Fruit fly (Drosophila melanogaster) whole organism, embryonic: ENCODE measurements around the gene CG15773.
A peak's percentile ranks its signal among the peaks of the same experiment; 100 is the strongest.

Experiments used
- CG14860 ChIP-seq: fragments of 200-800 bp; sonication (Bioruptor generic); IDR thresholded peaks from 3 replicates; pipeline ENCODE4 v1.3.6; 2022; ENCODE audit warnings: missing biosample characterization, missing genetic modification characterization; ENCODE audit not compliant: partially characterized antibody
- CG17385 ChIP-seq: fragments of 200-800 bp; sonication (Bioruptor generic); optimal IDR thresholded peaks from 3 replicates; lab custom pipeline; 2018; ENCODE audit warnings: missing biosample characterization, mild to moderate bottlenecking, missing genetic modification characterization
- CG18011 ChIP-seq: fragments of 200-800 bp; sonication (Bioruptor generic); optimal IDR thresholded peaks from 2 replicates; lab custom pipeline; 2017; ENCODE audit warnings: missing biosample characterization, missing genetic modification characterization, mild to moderate bottlenecking, moderate library complexity, missing genotype
- CG18619 ChIP-seq: fragments of 200-800 bp; sonication (Bioruptor generic); optimal IDR thresholded peaks from 3 replicates; lab custom pipeline; 2017; ENCODE audit warnings: missing biosample characterization, mild to moderate bottlenecking, missing genetic modification characterization
- CG33213 ChIP-seq: fragments of 200-800 bp; sonication (Bioruptor generic); optimal IDR thresholded peaks from 3 replicates; lab custom pipeline; 2016; ENCODE audit warnings: missing biosample characterization, missing genetic modification characterization
- CG5180 ChIP-seq: fragments of 200-800 bp; sonication (Bioruptor generic); optimal IDR thresholded peaks from 3 replicates; lab custom pipeline; 2017; ENCODE audit warnings: missing biosample characterization, missing genetic modification characterization, mild to moderate bottlenecking, moderate library complexity, missing genetic modification reagents
- CG8089 ChIP-seq: fragments of 200-800 bp; sonication (Bioruptor generic); optimal IDR thresholded peaks from 3 replicates; lab custom pipeline; 2016; ENCODE audit warnings: missing biosample characterization, missing genetic modification characterization
- CG8290 ChIP-seq, 3 experiments: fragments of 200-800 bp; sonication (Bioruptor generic); optimal IDR thresholded peaks; 2 replicates each; lab custom pipeline; 2016 to 2019; ENCODE audit warnings: missing biosample characterization in 3 of 3, missing genetic modification characterization in 3 of 3, mild to moderate bottlenecking in 2 of 3, moderate library complexity in 1 of 3
- CG9727 ChIP-seq: fragments of 200-800 bp; sonication (Bioruptor generic); optimal IDR thresholded peaks from 3 replicates; lab custom pipeline; 2017; ENCODE audit warnings: missing biosample characterization, mild to moderate bottlenecking, missing genetic modification characterization
- CHES-1-like ChIP-seq: fragments of 200-800 bp; sonication (Bioruptor generic); optimal IDR thresholded peaks from 2 replicates; lab custom pipeline; 2016; ENCODE audit warnings: missing biosample characterization, missing genetic modification characterization
- Chrac-16 ChIP-seq: fragments of 200-800 bp; sonication (Bioruptor generic); optimal IDR thresholded peaks from 3 replicates; lab custom pipeline; 2016; ENCODE audit warnings: missing biosample characterization, missing genetic modification characterization
- CoRest ChIP-seq: fragments of 200-800 bp; sonication (Bioruptor generic); optimal IDR thresholded peaks from 3 replicates; lab custom pipeline; 2018; ENCODE audit warnings: missing biosample characterization, mild to moderate bottlenecking, missing genetic modification characterization, moderate library complexity
- CrebB ChIP-seq: fragments of 200-800 bp; sonication (Bioruptor generic); optimal IDR thresholded peaks from 3 replicates; lab custom pipeline; 2018; ENCODE audit warnings: missing biosample characterization, mild to moderate bottlenecking, missing genetic modification characterization
- D ChIP-seq, 2 experiments: fragments of 200-800 bp in 1 of 2; fragments of >200 bp in 1 of 2; sonication (Bioruptor generic) in 1 of 2; optimal IDR thresholded peaks; 2 replicates in 1 of 2; 3 replicates in 1 of 2; lab custom pipeline; 2017; ENCODE audit warnings: mild to moderate bottlenecking in 1 of 2, missing biosample characterization in 1 of 2, missing genetic modification characterization in 1 of 2, missing genetic modification reagents in 1 of 2
- Dad ChIP-seq: fragments of 200-800 bp; sonication (Bioruptor generic); optimal IDR thresholded peaks from 3 replicates; lab custom pipeline; 2016; ENCODE audit warnings: missing biosample characterization, missing genetic modification characterization
- Dfd ChIP-seq, 2 experiments: fragments of >200 bp; optimal IDR thresholded peaks; 2 replicates each; lab custom pipeline; 2017; ENCODE audit warnings: missing biosample characterization in 2 of 2, missing genetic modification characterization in 2 of 2
- Dp ChIP-seq: fragments of 200-800 bp; sonication (Bioruptor generic); optimal IDR thresholded peaks from 2 replicates; lab custom pipeline; 2018; ENCODE audit warnings: missing biosample characterization, mild to moderate bottlenecking, missing genetic modification characterization, moderate library complexity
- ERR ChIP-seq: fragments of 200-800 bp; sonication (Bioruptor generic); optimal IDR thresholded peaks from 2 replicates; lab custom pipeline; 2016; ENCODE audit warnings: missing biosample characterization, missing genetic modification characterization
- HLH54F ChIP-seq: fragments of 200-800 bp; sonication (Bioruptor generic); optimal IDR thresholded peaks from 3 replicates; lab custom pipeline; 2016; ENCODE audit warnings: missing biosample characterization, missing genetic modification characterization
- Hr3 ChIP-seq: fragments of 200-800 bp; sonication (Bioruptor generic); optimal IDR thresholded peaks from 3 replicates; lab custom pipeline; 2016; ENCODE audit warnings: missing biosample characterization, missing genetic modification characterization
- Hr39 ChIP-seq: fragments of >200 bp; optimal IDR thresholded peaks from 2 replicates; lab custom pipeline; 2017
- Meics ChIP-seq: fragments of 200-800 bp; sonication (Bioruptor generic); optimal IDR thresholded peaks from 2 replicates; lab custom pipeline; 2017; ENCODE audit warnings: missing biosample characterization, mild to moderate bottlenecking, missing genetic modification characterization
- Nf-YB ChIP-seq: fragments of 200-800 bp; sonication (Bioruptor generic); optimal IDR thresholded peaks from 3 replicates; lab custom pipeline; 2019; ENCODE audit warnings: missing biosample characterization, mild to moderate bottlenecking, missing genetic modification characterization, moderate library complexity
- Oli ChIP-seq: fragments of 200-800 bp; sonication (Bioruptor generic); optimal IDR thresholded peaks from 2 replicates; lab custom pipeline; 2018; ENCODE audit warnings: missing biosample characterization, mild to moderate bottlenecking, missing genetic modification characterization, moderate library complexity
- Sox100B ChIP-seq: fragments of 200-800 bp; sonication (Bioruptor generic); optimal IDR thresholded peaks from 3 replicates; lab custom pipeline; 2018; ENCODE audit warnings: missing biosample characterization, mild to moderate bottlenecking, missing genetic modification characterization
- Xbp1 ChIP-seq: fragments of 200-800 bp; sonication (Bioruptor generic); optimal IDR thresholded peaks from 3 replicates; lab custom pipeline; 2016; ENCODE audit warnings: missing biosample characterization, mild to moderate bottlenecking, missing genetic modification characterization
- YL-1 ChIP-seq: fragments of 200-800 bp; sonication (Bioruptor generic); optimal IDR thresholded peaks from 3 replicates; lab custom pipeline; 2017; ENCODE audit warnings: missing biosample characterization, mild to moderate bottlenecking, missing genetic modification characterization
- ac ChIP-seq: fragments of 200-800 bp; sonication (Bioruptor generic); optimal IDR thresholded peaks from 3 replicates; lab custom pipeline; 2017; ENCODE audit warnings: missing biosample characterization, mild to moderate bottlenecking, missing genetic modification characterization
- ase ChIP-seq: fragments of 200-800 bp; sonication (Bioruptor generic); IDR thresholded peaks from 3 replicates; pipeline ENCODE4 v1.3.6; 2022; ENCODE audit warnings: missing biosample characterization, missing genetic modification characterization
- crol ChIP-seq: fragments of 200-800 bp; sonication (Bioruptor generic); IDR thresholded peaks from 2 replicates; pipeline ENCODE4 v1.3.6; 2022; ENCODE audit warnings: missing biosample characterization, missing genetic modification characterization
- eve ChIP-seq, 2 experiments: fragments of >200 bp; optimal IDR thresholded peaks; 2 replicates each; lab custom pipeline; 2017; ENCODE audit warnings: missing biosample characterization in 2 of 2, missing genetic modification characterization in 2 of 2
- fd102C ChIP-seq: fragments of 200-800 bp; sonication (Bioruptor generic); optimal IDR thresholded peaks from 2 replicates; lab custom pipeline; 2018; ENCODE audit warnings: missing biosample characterization, mild to moderate bottlenecking, missing genetic modification characterization, moderate library complexity
- grau ChIP-seq: fragments of 200-800 bp; optimal IDR thresholded peaks from 3 replicates; lab custom pipeline; 2019; ENCODE audit warnings: missing biosample characterization, mild to moderate bottlenecking, missing genetic modification characterization, moderate library complexity
- grn ChIP-seq: fragments of 200-800 bp; sonication (Bioruptor generic); optimal IDR thresholded peaks from 3 replicates; lab custom pipeline; 2017; ENCODE audit warnings: missing biosample characterization, missing genetic modification characterization
- gro ChIP-seq: fragments of 200-800 bp; sonication (Bioruptor generic); optimal IDR thresholded peaks from 2 replicates; lab custom pipeline; 2016; ENCODE audit warnings: missing biosample characterization, missing genetic modification characterization
- gt ChIP-seq: fragments of 200-800 bp; sonication (Bioruptor generic); IDR thresholded peaks from 2 replicates; pipeline ENCODE4 v1.3.6; 2022; ENCODE audit warnings: missing biosample characterization, missing genetic modification characterization
- inv ChIP-seq: fragments of 200-800 bp; sonication (Bioruptor generic); IDR thresholded peaks from 2 replicates; pipeline ENCODE4 v1.3.6; 2022; ENCODE audit warnings: missing biosample characterization, missing genetic modification characterization; ENCODE audit not compliant: partially characterized antibody
- psq ChIP-seq: fragments of 200-800 bp; sonication (Bioruptor generic); optimal IDR thresholded peaks from 2 replicates; lab custom pipeline; 2017; ENCODE audit warnings: missing biosample characterization, missing genetic modification characterization
- row ChIP-seq: fragments of 200-800 bp; sonication (Bioruptor generic); IDR thresholded peaks from 3 replicates; pipeline ENCODE4 v1.3.6; 2022; ENCODE audit warnings: missing biosample characterization, missing genetic modification characterization
- run ChIP-seq: fragments of 200-800 bp; sonication (Bioruptor generic); optimal IDR thresholded peaks from 3 replicates; lab custom pipeline; 2018; ENCODE audit warnings: missing biosample characterization, mild to moderate bottlenecking, missing genetic modification characterization
- sima ChIP-seq: fragments of 200-800 bp; sonication (Bioruptor generic); optimal IDR thresholded peaks from 2 replicates; lab custom pipeline; 2016; ENCODE audit warnings: missing biosample characterization, missing genetic modification characterization
- slbo ChIP-seq: fragments of 200-800 bp; sonication (Bioruptor generic); IDR thresholded peaks from 2 replicates; pipeline ENCODE4 v1.3.6; 2022; ENCODE audit warnings: missing biosample characterization, missing genetic modification characterization
- sr ChIP-seq: fragments of 200-800 bp; sonication (Bioruptor generic); IDR thresholded peaks from 3 replicates; pipeline ENCODE4 v1.3.6; 2022; ENCODE audit warnings: missing biosample characterization, missing genetic modification characterization
- sug ChIP-seq: fragments of 200-800 bp; optimal IDR thresholded peaks from 2 replicates; lab custom pipeline; 2019; ENCODE audit warnings: missing biosample characterization, mild to moderate bottlenecking, missing genetic modification characterization, moderate library complexity
- tio ChIP-seq: fragments of 200-800 bp; sonication (Bioruptor generic); optimal IDR thresholded peaks from 2 replicates; lab custom pipeline; 2017; ENCODE audit warnings: missing biosample characterization, missing genetic modification characterization, inconsistent platforms
- tna ChIP-seq: fragments of 200-800 bp; sonication (Bioruptor generic); IDR thresholded peaks from 2 replicates; pipeline ENCODE4 v1.3.6; 2022; ENCODE audit warnings: missing biosample characterization, missing genetic modification characterization; ENCODE audit not compliant: partially characterized antibody
- trh ChIP-seq: fragments of 200-800 bp; sonication (Bioruptor generic); optimal IDR thresholded peaks from 2 replicates; lab custom pipeline; 2016; ENCODE audit warnings: missing biosample characterization, missing genetic modification characterization
- unc-4 ChIP-seq: fragments of 200-800 bp; sonication (Bioruptor generic); IDR thresholded peaks from 2 replicates; pipeline ENCODE4 v1.3.6; 2022; ENCODE audit warnings: missing biosample characterization, missing genetic modification characterization; ENCODE audit not compliant: partially characterized antibody
- zfh2 ChIP-seq: fragments of 200-800 bp; sonication (Bioruptor generic); optimal IDR thresholded peaks from 2 replicates; lab custom pipeline; 2016; ENCODE audit warnings: missing biosample characterization, missing genetic modification characterization

The CG15773 gene

dm6 chrX:5696436-5697022 lies 36.0 kb upstream of the CG15773 start (continued):
- TF ChIP-seq Dad (GFP tag; lab: Kevin White, UChicago), result peak; percentile 97
- peak; percentile 91 for TF ChIP-seq Sox100B (GFP tag; lab: Kevin White, UChicago)
- TF ChIP-seq slbo (GFP tag; lab: Robert Waterston, UW), result peak; percentile 93
- peak; percentile 67 for TF ChIP-seq CG18011
- TF ChIP-seq psq, result peak; percentile 88
- peak; percentile 95 for TF ChIP-seq CoRest
- peak; percentile 95 for TF ChIP-seq gro (GFP tag; lab: Kevin White, UChicago)
- TF ChIP-seq Hr39, result no peak
- no peak for TF ChIP-seq Dp (GFP tag; lab: Kevin White, UChicago)
- peak; percentile 96 for TF ChIP-seq HLH54F (GFP tag; lab: Kevin White, UChicago)
- TF ChIP-seq CG8089 (GFP tag; lab: Kevin White, UChicago), result peak; percentile 98
- TF ChIP-seq CG5180 (GFP tag; lab: Kevin White, UChicago), result peak; percentile 86
- peak; percentile 85 for TF ChIP-seq YL-1 (GFP tag; lab: Kevin White, UChicago)
- peak; percentile 62 for TF ChIP-seq run
- peak; percentile 48 for TF ChIP-seq crol (GFP tag; lab: Robert Waterston, UW)
- no peak for TF ChIP-seq CG14860 (GFP tag; lab: Robert Waterston, UW)
- peak; percentile 99 for TF ChIP-seq grn
- TF ChIP-seq sima (GFP tag; lab: Kevin White, UChicago), result peak; percentile 94
- TF ChIP-seq Xbp1 (GFP tag; lab: Kevin White, UChicago), result peak; percentile 97
- peak; percentile 95 for TF ChIP-seq Hr3 (GFP tag; lab: Kevin White, UChicago)
- TF ChIP-seq trh (GFP tag; lab: Kevin White, UChicago), result peak; percentile 90
- peak; percentile 98 for TF ChIP-seq CG9727 (GFP tag; lab: Kevin White, UChicago)
- TF ChIP-seq gt (GFP tag; lab: Robert Waterston, UW), result peak; percentile 83
- peak; percentile 97 for TF ChIP-seq ERR (GFP tag; lab: Kevin White, UChicago)
- TF ChIP-seq CrebB (tag; lab: Kevin White, UChicago), result peak; percentile 93
- TF ChIP-seq Chrac-16 (GFP tag; lab: Kevin White, UChicago), result peak; percentile 97
- no peak for TF ChIP-seq unc-4 (GFP tag; lab: Robert Waterston, UW)
- TF ChIP-seq sr (GFP tag; lab: Robert Waterston, UW), result peak; percentile 91
- peak; percentile 66 for TF ChIP-seq grau (tag; lab: Kevin White, UChicago)
- TF ChIP-seq tna (GFP tag; lab: Robert Waterston, UW), result no peak
- TF ChIP-seq inv (GFP tag; lab: Robert Waterston, UW), result no peak
- peak; percentile 92 for TF ChIP-seq CG17385 (GFP tag; lab: Kevin White, UChicago)
- TF ChIP-seq CHES-1-like, result peak; percentile 98
- TF ChIP-seq Dfd (GFP tag; optimal IDR thresholded peaks at IDR 0.05; lab: Kevin White, UChicago), result no peak
- peak; percentile 96 for TF ChIP-seq ac
- TF ChIP-seq Oli (tag; lab: Kevin White, UChicago), result peak; percentile 95
- TF ChIP-seq ase (GFP tag; lab: Robert Waterston, UW), result peak; percentile 94
- TF ChIP-seq, all 482 proteins: peak for 437

DNA sequence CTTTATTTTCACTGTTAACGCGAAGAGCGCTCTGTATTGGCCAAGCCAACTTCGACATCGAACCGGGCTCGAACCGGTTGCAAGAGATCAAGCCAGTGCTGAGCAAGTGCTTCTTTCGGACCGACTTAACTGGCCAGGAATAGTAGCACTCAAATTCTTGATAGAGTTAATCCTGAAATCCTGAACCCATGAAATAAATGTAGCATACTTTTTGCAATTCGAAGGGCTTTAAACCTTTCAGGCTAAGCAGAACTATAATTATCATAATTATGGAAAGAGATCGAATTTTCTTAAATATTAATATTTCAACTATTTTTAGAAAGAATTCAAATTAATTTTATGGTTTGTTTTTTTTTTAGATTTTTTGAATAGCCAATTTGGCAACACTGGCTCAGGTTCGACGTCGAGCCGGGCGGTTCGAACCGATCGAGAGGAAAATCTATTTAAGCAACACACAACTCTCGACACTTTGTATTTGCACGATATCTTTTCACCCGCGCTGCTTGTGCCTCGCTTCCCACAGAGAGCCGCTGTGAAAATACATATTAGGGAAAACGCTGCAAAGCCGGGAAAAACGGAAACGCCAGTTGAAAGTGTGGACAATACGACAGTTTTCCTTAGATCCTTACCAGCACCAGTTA lies 34.3 kb upstream of the CG15773 start, which contains the start of gene AdamTS-B:
AdamTS-B (plus strand) TSS at position 471 of the 641 bp plus-strand sequence.
- TF ChIP-seq eve (GFP tag; optimal IDR thresholded peaks at IDR 0.05; lab: Kevin White, UChicago), result peak in 1 of 2 experiments; percentile 69
- peak; percentile 14 for TF ChIP-seq CG18619 (GFP tag; lab: Kevin White, UChicago)
- TF ChIP-seq row (GFP tag; lab: Robert Waterston, UW), result peak; percentile 81
- TF ChIP-seq D (optimal IDR thresholded peaks at IDR 0.05; lab: Kevin White, UChicago), result no peak
- TF ChIP-seq D (GFP tag; optimal IDR thresholded peaks at IDR 0.05; lab: Kevin White, UChicago), result no peak
- no peak for TF ChIP-seq fd102C (GFP tag; lab: Kevin White, UChicago)
- TF ChIP-seq CG33213 (GFP tag; lab: Kevin White, UChicago), result no peak
- peak; percentile 14 for TF ChIP-seq HLH54F (GFP tag; lab: Kevin White, UChicago)
- peak; percentile 16 for TF ChIP-seq tio
- peak; percentile 31 for TF ChIP-seq Nf-YB
- TF ChIP-seq sug, result peak; percentile 9
- peak; percentile 62 for TF ChIP-seq Meics (GFP tag; lab: Kevin White, UChicago)
- no peak for TF ChIP-seq zfh2 (GFP tag; lab: Kevin White, UChicago)
- TF ChIP-seq CG8290 (GFP tag; optimal IDR thresholded peaks at IDR 0.05; lab: Kevin White, UChicago), result peak; percentile 47
- no peak for TF ChIP-seq CG8290 (tag; optimal IDR thresholded peaks at IDR 0.05; lab: Kevin White, UChicago)
